Fruit fly (Drosophila melanogaster): ENCODE results near the gene RhoGAP68F.

- peak; percentile 42 for TF ChIP-seq CG14655 (GFP tag; optimal IDR thresholded peaks at IDR 0.05)
- TF ChIP-seq fd96Ca (GFP tag; IDR thresholded peaks at IDR 0.05): no peak
- no peak for TF ChIP-seq Pif1A (GFP tag; optimal IDR thresholded peaks at IDR 0.05)
- no peak for TF ChIP-seq CG10348 (GFP tag; IDR thresholded peaks at IDR 0.05)
These were observed 2.0 kb upstream of the RhoGAP68F start, which contains the start of the genes CG5645 and Atg12 for dm6 chr3L:12136630-12137029.
